Worm (Caenorhabditis elegans): ENCODE measurements around the gene R02F2.9.
A peak's percentile ranks its signal among the peaks of the same experiment; 100 is the strongest.

R02F2.9 gene

ce11 chrIII:5486345-5486744 lies 12.6 kb upstream of the R02F2.9 start:
- no peak for TF ChIP-seq nhr-28 (tag; optimal IDR thresholded peaks at IDR 0.05)
- TF ChIP-seq rnt-1 (tag; optimal IDR thresholded peaks at IDR 0.05): peak; percentile 26
- TF ChIP-seq zag-1 (tag; optimal IDR thresholded peaks at IDR 0.05): no peak
- no peak for TF ChIP-seq alr-1 (tag; optimal IDR thresholded peaks at IDR 0.05; ENCODE audit: borderline replicate concordance)
- TF ChIP-seq tlp-1 (tag; optimal IDR thresholded peaks at IDR 0.05): no peak
- no peak for TF ChIP-seq unc-30 (tag; optimal IDR thresholded peaks at IDR 0.05)
- TF ChIP-seq vab-15 (tag; optimal IDR thresholded peaks at IDR 0.05): no peak
- TF ChIP-seq unc-62 (GFP tag; optimal IDR thresholded peaks at IDR 0.05): no peak
- TF ChIP-seq efl-1 (optimal IDR thresholded peaks at IDR 0.05): no peak
- peak in 1 of 2 experiments; percentile 42 for TF ChIP-seq efl-1 (GFP tag; optimal IDR thresholded peaks at IDR 0.05 in 1 of 2)
- no peak for TF ChIP-seq hlh-4 (tag; optimal IDR thresholded peaks at IDR 0.05)
- no peak for TF ChIP-seq fkh-8 (tag; optimal IDR thresholded peaks at IDR 0.05)

- TF ChIP-seq nhr-85 (tag) (peak; percentile 9), efl-1 (optimal IDR thresholded peaks at IDR 0.05) (no peak), efl-1 (GFP tag; optimal IDR thresholded peaks at IDR 0.05 in 1 of 2) (peak in 1 of 2 experiments; percentile 45), egl-13 (tag; optimal IDR thresholded peaks at IDR 0.05) (no peak), lin-39 (tag; optimal IDR thresholded peaks at IDR 0.05) (no peak), sup-37 (GFP tag; optimal IDR thresholded peaks at IDR 0.05) (no peak), hlh-4 (tag; optimal IDR thresholded peaks at IDR 0.05) (no peak), tbx-2 (tag; optimal IDR thresholded peaks at IDR 0.05) (no peak), pag-3 (tag; optimal IDR thresholded peaks at IDR 0.05; ENCODE audit: borderline replicate concordance, insufficient read depth) (no peak), C04F5.9 (tag; optimal IDR thresholded peaks at IDR 0.05) (no peak), blmp-1 (tag; optimal IDR thresholded peaks at IDR 0.05) (no peak), dpl-1 (GFP tag; optimal IDR thresholded peaks at IDR 0.05) (no peak), nhr-90 (tag; optimal IDR thresholded peaks at IDR 0.05; ENCODE audit: poor library complexity) (no peak), dsc-1 (tag; optimal IDR thresholded peaks at IDR 0.05) (no peak)
These were observed 11.8 kb upstream of the R02F2.9 start, which contains the start of gene osg-1 for ce11 chrIII:5487087-5487603. Gene osg-1, plus strand, starts transcription at chrIII:5487553.

- TF ChIP-seq elt-3 (tag; optimal IDR thresholded peaks at IDR 0.05) (no peak), C04F5.9 (tag; optimal IDR thresholded peaks at IDR 0.05) (no peak), nhr-90 (tag; optimal IDR thresholded peaks at IDR 0.05; ENCODE audit: poor library complexity) (no peak), nhr-237 (tag; optimal IDR thresholded peaks at IDR 0.05) (no peak), nhr-20 (tag; optimal IDR thresholded peaks at IDR 0.05) (no peak), C34B4.2 (tag; optimal IDR thresholded peaks at IDR 0.05) (no peak), hpl-2 (GFP tag; optimal IDR thresholded peaks at IDR 0.05) (no peak), sup-37 (GFP tag; optimal IDR thresholded peaks at IDR 0.05) (no peak), aly-2 (tag; optimal IDR thresholded peaks at IDR 0.05) (no peak), F16B12.6 (tag; optimal IDR thresholded peaks at IDR 0.05) (no peak), efl-1 (optimal IDR thresholded peaks at IDR 0.05) (no peak), efl-1 (GFP tag; optimal IDR thresholded peaks at IDR 0.05 in 1 of 2) (no peak), fkh-10 (GFP tag; optimal IDR thresholded peaks at IDR 0.05) (no peak), dpl-1 (GFP tag; optimal IDR thresholded peaks at IDR 0.05) (no peak), nhr-84 (tag; optimal IDR thresholded peaks at IDR 0.05) (no peak), ztf-11 (tag; optimal IDR thresholded peaks at IDR 0.05) (no peak), lin-39 (tag; optimal IDR thresholded peaks at IDR 0.05) (no peak), fkh-4 (tag; optimal IDR thresholded peaks at IDR 0.05; ENCODE audit: borderline replicate concordance) (no peak), nhr-76 (tag; optimal IDR thresholded peaks at IDR 0.05) (no peak)
These were observed 3.8 kb upstream of the R02F2.9 start, which contains the start of gene R02F2.8 for ce11 chrIII:5495168-5495567. Gene R02F2.8, minus strand, starts transcription at chrIII:5495268.

ce11 chrIII:5499942-5500341 lies 952 bp downstream of the R02F2.9 start:
- TF ChIP-seq unc-98 (GFP tag; IDR thresholded peaks at IDR 0.05): no peak
- TF ChIP-seq ztf-11 (tag; optimal IDR thresholded peaks at IDR 0.05): peak in 1 of 2 experiments; percentile 10
- no peak for TF ChIP-seq irx-1 (tag; optimal IDR thresholded peaks at IDR 0.05)
- peak; percentile 8 for TF ChIP-seq lin-14 (GFP tag; optimal IDR thresholded peaks at IDR 0.05)
- no peak for TF ChIP-seq grh-1 (GFP tag; IDR thresholded peaks at IDR 0.05)
- no peak for TF ChIP-seq tlp-1 (tag; optimal IDR thresholded peaks at IDR 0.05)
- TF ChIP-seq vab-15 (tag; optimal IDR thresholded peaks at IDR 0.05): no peak
- no peak for TF ChIP-seq unc-130 (tag; optimal IDR thresholded peaks at IDR 0.05)
- TF ChIP-seq sptf-1 (tag; optimal IDR thresholded peaks at IDR 0.05): no peak
- no peak for TF ChIP-seq unc-62 (GFP tag; optimal IDR thresholded peaks at IDR 0.05)
- TF ChIP-seq efl-1 (optimal IDR thresholded peaks at IDR 0.05): no peak
- peak in 1 of 2 experiments; percentile 44 for TF ChIP-seq efl-1 (GFP tag; optimal IDR thresholded peaks at IDR 0.05 in 1 of 2)
- no peak for TF ChIP-seq lin-13 (GFP tag; optimal IDR thresholded peaks at IDR 0.05)
- TF ChIP-seq egl-27 (tag; optimal IDR thresholded peaks at IDR 0.05): no peak
